Worm (Caenorhabditis elegans): ENCODE data around the gene M04D8.5.

M04D8.5 gene

DNA sequence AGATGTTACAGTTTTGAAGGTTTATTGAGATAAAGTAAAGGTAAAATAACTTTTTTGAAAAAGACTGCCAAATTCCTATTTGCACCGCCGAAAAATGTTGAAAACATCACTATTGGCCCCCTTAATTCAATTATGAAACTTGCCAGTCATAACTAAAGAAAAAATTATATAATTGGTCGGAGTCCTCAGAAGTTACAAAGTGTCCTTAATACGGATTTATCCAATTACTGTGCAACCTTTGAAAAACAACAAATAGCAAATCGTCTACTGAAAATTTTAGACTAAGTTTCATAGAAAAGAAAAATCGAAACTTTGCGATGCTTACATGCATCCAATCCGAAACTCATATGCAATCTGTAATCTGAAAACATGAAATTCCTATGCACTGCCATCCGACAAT, 48.5 kb downstream of the M04D8.5 start:
- TF ChIP-seq sem-2 (GFP tag; optimal IDR thresholded peaks at IDR 0.05) (no peak), flh-1 (GFP tag; optimal IDR thresholded peaks at IDR 0.05) (no peak), unc-120 (tag; optimal IDR thresholded peaks at IDR 0.05; ENCODE audit: poor library complexity, severe bottlenecking) (no peak), ztf-11 (tag; optimal IDR thresholded peaks at IDR 0.05) (no peak), ces-1 (GFP tag; optimal IDR thresholded peaks at IDR 0.05) (no peak), nhr-76 (tag; optimal IDR thresholded peaks at IDR 0.05) (no peak), nhr-2 (tag; optimal IDR thresholded peaks at IDR 0.05) (no peak), unc-39 (tag; optimal IDR thresholded peaks at IDR 0.05) (no peak), mab-5 (tag; optimal IDR thresholded peaks at IDR 0.05) (no peak), tbx-8 (GFP tag; optimal IDR thresholded peaks at IDR 0.05) (no peak), mls-2 (tag; optimal IDR thresholded peaks at IDR 0.05) (no peak), pha-4 (tag; optimal IDR thresholded peaks at IDR 0.05) (no peak), cnd-1 (tag; optimal IDR thresholded peaks at IDR 0.05) (no peak), ceh-43 (GFP tag; optimal IDR thresholded peaks at IDR 0.05) (no peak), M03D4.4 (tag; optimal IDR thresholded peaks at IDR 0.05) (no peak)

All from whole organism, mixed stage, embryonic.